Fruit fly (Drosophila melanogaster) whole organism, wandering third instar larva: ENCODE measurements around the gene Akap200.

Experiments used
- Abd-B ChIP-seq: fragments of >200 bp; optimal IDR thresholded peaks from 2 replicates; lab custom pipeline; 2017; ENCODE audit warnings: missing biosample characterization, missing genetic modification characterization
- CG32264 ChIP-seq: fragments of 200-800 bp; sonication (Bioruptor generic); optimal IDR thresholded peaks from 2 replicates; lab custom pipeline; 2016; ENCODE audit warnings: missing biosample characterization, missing genetic modification characterization
- CG9705 ChIP-seq: fragments of 200-800 bp; sonication (Bioruptor generic); optimal IDR thresholded peaks from 2 replicates; lab custom pipeline; 2018; ENCODE audit warnings: missing biosample characterization, mild to moderate bottlenecking, missing genetic modification characterization
- CrebA ChIP-seq: fragments of 200-800 bp; sonication (Bioruptor generic); optimal IDR thresholded peaks from 2 replicates; lab custom pipeline; 2016; ENCODE audit warnings: missing biosample characterization, mild to moderate bottlenecking, missing genetic modification characterization, borderline replicate concordance
- Dfd ChIP-seq: fragments of >200 bp; optimal IDR thresholded peaks from 2 replicates; lab custom pipeline; 2017; ENCODE audit warnings: missing biosample characterization, missing genetic modification characterization
- Dif ChIP-seq: fragments of 200-275, 200-300 bp; sonication (Bioruptor generic); optimal IDR thresholded peaks from 2 replicates; lab custom pipeline; 2018; ENCODE audit warnings: missing biosample characterization, missing genetic modification characterization; ENCODE audit not compliant: partially characterized antibody
- GATAd ChIP-seq: sonication (Bioruptor generic); optimal IDR thresholded peaks from 2 replicates; lab custom pipeline; 2016; ENCODE audit warnings: missing biosample characterization, missing genetic modification characterization
- HLH106 ChIP-seq: fragments of 200-800 bp; optimal IDR thresholded peaks from 3 replicates; lab custom pipeline; 2019; ENCODE audit warnings: missing biosample characterization, mild to moderate bottlenecking, missing genetic modification characterization, moderate library complexity
- Hnf4 ChIP-seq: fragments of 200-800 bp; sonication (Bioruptor generic); optimal IDR thresholded peaks from 2 replicates; lab custom pipeline; 2016; ENCODE audit warnings: missing biosample characterization, mild to moderate bottlenecking, missing genetic modification characterization
- Hr78 ChIP-seq: fragments of >200 bp; optimal IDR thresholded peaks from 2 replicates; lab custom pipeline; 2017; ENCODE audit warnings: missing biosample characterization, missing genetic modification characterization
- Hr83 ChIP-seq: fragments of 200-300 bp; sonication (Bioruptor generic); optimal IDR thresholded peaks from 2 replicates; lab custom pipeline; 2016; ENCODE audit warnings: missing biosample characterization, mild to moderate bottlenecking, missing genetic modification characterization, moderate library complexity; ENCODE audit not compliant: poor library complexity, severe bottlenecking
- Jra ChIP-seq: sonication (Bioruptor generic); optimal IDR thresholded peaks from 2 replicates; lab custom pipeline; 2016; ENCODE audit warnings: missing biosample characterization, missing genetic modification characterization
- Mio ChIP-seq: sonication (Bioruptor generic); optimal IDR thresholded peaks from 2 replicates; lab custom pipeline; 2016; ENCODE audit warnings: missing biosample characterization, missing genetic modification characterization
- N ChIP-seq: fragments of >200 bp; optimal IDR thresholded peaks from 2 replicates; lab custom pipeline; 2018; ENCODE audit warnings: missing biosample characterization, missing external identifiers, missing genetic modification characterization
- OdsH ChIP-seq: fragments of 200-800 bp; sonication (Bioruptor generic); optimal IDR thresholded peaks from 2 replicates; lab custom pipeline; 2016; ENCODE audit warnings: missing biosample characterization, mild to moderate bottlenecking, missing genetic modification characterization
- Rel ChIP-seq, 2 experiments: fragments of 200-800 bp; sonication (Bioruptor generic) in 1 of 2; optimal IDR thresholded peaks; 2 replicates in 1 of 2; 3 replicates in 1 of 2; lab custom pipeline; 2016 to 2019; ENCODE audit warnings: mild to moderate bottlenecking in 2 of 2, missing biosample characterization in 2 of 2, missing genetic modification characterization in 2 of 2, moderate library complexity in 1 of 2
- Sp1 ChIP-seq: fragments of 200-800 bp; sonication (Bioruptor generic); optimal IDR thresholded peaks from 3 replicates; lab custom pipeline; 2019; ENCODE audit warnings: missing biosample characterization, mild to moderate bottlenecking, missing genetic modification characterization, moderate library complexity
- Vsx2 ChIP-seq: fragments of 200-300, 225-300 bp; sonication (Bioruptor generic); optimal IDR thresholded peaks from 2 replicates; lab custom pipeline; 2018; ENCODE audit warnings: missing biosample characterization, missing genetic modification characterization; ENCODE audit not compliant: partially characterized antibody
- br ChIP-seq: fragments of 200-800 bp; sonication (Bioruptor generic); optimal IDR thresholded peaks from 2 replicates; lab custom pipeline; 2016; ENCODE audit warnings: missing biosample characterization, missing genetic modification characterization
- brk ChIP-seq: fragments of 200-800 bp; sonication (Bioruptor generic); optimal IDR thresholded peaks from 2 replicates; lab custom pipeline; 2016; ENCODE audit warnings: missing biosample characterization, mild to moderate bottlenecking, missing genetic modification characterization
- dl ChIP-seq, 2 experiments: fragments of 175-275, 200-275 bp in 1 of 2; fragments of 200-275 bp in 1 of 2; sonication (Bioruptor generic); optimal IDR thresholded peaks; lab custom pipeline; 2018; ENCODE audit warnings: mild to moderate bottlenecking in 2 of 2, missing biosample characterization in 2 of 2, missing genetic modification characterization in 2 of 2, moderate library complexity in 2 of 2; ENCODE audit not compliant: partially characterized antibody in 2 of 2, insufficient read depth in 1 of 2
- dmrt93B ChIP-seq: fragments of 200-800 bp; sonication (Bioruptor generic); optimal IDR thresholded peaks from 2 replicates; lab custom pipeline; 2018; ENCODE audit warnings: missing biosample characterization, mild to moderate bottlenecking, missing genetic modification characterization
- dsf ChIP-seq: sonication (Bioruptor generic); optimal IDR thresholded peaks from 2 replicates; lab custom pipeline; 2016; ENCODE audit warnings: missing biosample characterization, missing genetic modification characterization, borderline replicate concordance
- ey ChIP-seq: fragments of 200-800 bp; sonication (Bioruptor generic); optimal IDR thresholded peaks from 2 replicates; lab custom pipeline; 2016; ENCODE audit warnings: missing biosample characterization, missing genetic modification characterization
- foxo ChIP-seq, 2 experiments: fragments of 200-800 bp; sonication (Bioruptor generic); optimal IDR thresholded peaks; 2 replicates in 1 of 2; 3 replicates in 1 of 2; lab custom pipeline; 2016 to 2017; ENCODE audit warnings: missing biosample characterization in 2 of 2, missing genetic modification characterization in 2 of 2
- fru ChIP-seq: fragments of 200-800 bp; sonication (Bioruptor generic); optimal IDR thresholded peaks from 3 replicates; lab custom pipeline; 2016; ENCODE audit warnings: missing biosample characterization, mild to moderate bottlenecking, missing genetic modification characterization
- h ChIP-seq: fragments of 200-800 bp; sonication (Bioruptor generic); optimal IDR thresholded peaks from 3 replicates; lab custom pipeline; 2016; ENCODE audit warnings: missing biosample characterization, mild to moderate bottlenecking, missing genetic modification characterization
- jim ChIP-seq: fragments of 175-275, 200-325 bp; sonication (Bioruptor generic); optimal IDR thresholded peaks from 2 replicates; lab custom pipeline; 2016; ENCODE audit warnings: missing biosample characterization, mild to moderate bottlenecking, missing genetic modification characterization
- lola ChIP-seq: fragments of >200 bp; optimal IDR thresholded peaks from 2 replicates; lab custom pipeline; 2017; ENCODE audit warnings: missing biosample characterization, missing genetic modification characterization
- pan ChIP-seq: fragments of >200 bp; optimal IDR thresholded peaks from 2 replicates; lab custom pipeline; 2017
- psq ChIP-seq: fragments of 200-800 bp; sonication (Bioruptor generic); optimal IDR thresholded peaks from 3 replicates; lab custom pipeline; 2017; ENCODE audit warnings: missing biosample characterization, mild to moderate bottlenecking, missing genetic modification characterization, moderate library complexity
- rgr ChIP-seq: fragments of 200-800 bp; sonication (Bioruptor generic); optimal IDR thresholded peaks from 3 replicates; lab custom pipeline; 2016; ENCODE audit warnings: missing biosample characterization, mild to moderate bottlenecking, missing genetic modification characterization
- sage ChIP-seq: fragments of 200-800 bp; sonication (Bioruptor generic); optimal IDR thresholded peaks from 2 replicates; lab custom pipeline; 2016; ENCODE audit warnings: missing biosample characterization, mild to moderate bottlenecking, missing genetic modification characterization
- sv ChIP-seq: fragments of 200-800 bp; sonication (Bioruptor generic); optimal IDR thresholded peaks from 3 replicates; lab custom pipeline; 2016; ENCODE audit warnings: missing biosample characterization, missing genetic modification characterization
- tai ChIP-seq: sonication (Bioruptor generic); optimal IDR thresholded peaks from 2 replicates; lab custom pipeline; 2016; ENCODE audit warnings: missing biosample characterization, missing genetic modification characterization
- usp ChIP-seq: fragments of >200 bp; optimal IDR thresholded peaks from 2 replicates; lab custom pipeline; 2017; ENCODE audit warnings: missing biosample characterization, missing genetic modification characterization
- woc ChIP-seq: sonication (Bioruptor generic); optimal IDR thresholded peaks from 2 replicates; lab custom pipeline; 2016; ENCODE audit warnings: missing biosample characterization, mild to moderate bottlenecking, missing genetic modification characterization

The Akap200 gene

dm6 chr2L:8403286-8404270 lies 11.9 kb upstream of the Akap200 start, which contains the start of gene emb (continued):
- no peak for TF ChIP-seq Rel (GFP tag; optimal IDR thresholded peaks at IDR 0.05; lab: Kevin White, UChicago)
- TF ChIP-seq Rel (tag; optimal IDR thresholded peaks at IDR 0.05; lab: Kevin White, UChicago) = peak; percentile 49
- peak; percentile 40 for TF ChIP-seq Jra (GFP tag; lab: Kevin White, UChicago)
- TF ChIP-seq woc = peak; percentile 54
- peak; percentile 6 for TF ChIP-seq dsf (GFP tag; lab: Kevin White, UChicago)

- peak; percentile 31 for TF ChIP-seq fru (GFP tag; lab: Kevin White, UChicago)
- TF ChIP-seq Mio (GFP tag; lab: Kevin White, UChicago) = no peak
- no peak for TF ChIP-seq lola
- no peak for TF ChIP-seq N
- no peak for TF ChIP-seq Dfd
- TF ChIP-seq Vsx2 (GFP tag; lab: Kevin White, UChicago) = peak; percentile 65
- no peak for TF ChIP-seq h (GFP tag; lab: Kevin White, UChicago)
- TF ChIP-seq Sp1 (GFP tag; lab: Kevin White, UChicago) = peak; percentile 36
- no peak for TF ChIP-seq HLH106 (tag; lab: Kevin White, UChicago)
- TF ChIP-seq GATAd (GFP tag; lab: Kevin White, UChicago) = no peak
- TF ChIP-seq CrebA = no peak
- TF ChIP-seq ey = peak; percentile 24
- TF ChIP-seq foxo (GFP tag; optimal IDR thresholded peaks at IDR 0.05; lab: Kevin White, UChicago) = no peak
- TF ChIP-seq Hnf4 (GFP tag; lab: Kevin White, UChicago) = no peak
- no peak for TF ChIP-seq CG32264 (GFP tag; lab: Kevin White, UChicago)
- no peak for TF ChIP-seq sv (GFP tag; lab: Kevin White, UChicago)
- peak; percentile 64 for TF ChIP-seq Hr83 (GFP tag; lab: Kevin White, UChicago)
- no peak for TF ChIP-seq sage (GFP tag; lab: Kevin White, UChicago)
- peak; percentile 81 for TF ChIP-seq Dif (GFP tag; lab: Kevin White, UChicago)
- TF ChIP-seq dl (GFP tag; optimal IDR thresholded peaks at IDR 0.05; lab: Kevin White, UChicago; ENCODE audit: insufficient read depth in 1 of 2, partially characterized antibody in 2 of 2) = peak in 1 of 2 experiments; percentile 61
Observed at dm6 chr2L:8411530-8411929, 4.0 kb upstream of the Akap200 start, which contains the start of gene Naglu. Gene Naglu (minus strand): TSS chr2L:8411868.

- TF ChIP-seq fru (GFP tag; lab: Kevin White, UChicago) (peak; percentile 84), foxo (GFP tag; optimal IDR thresholded peaks at IDR 0.05; lab: Kevin White, UChicago) (peak in 1 of 2 experiments; percentile 84), Abd-B (no peak), sv (GFP tag; lab: Kevin White, UChicago) (no peak), Dfd (no peak), dmrt93B (GFP tag; lab: Kevin White, UChicago) (peak; percentile 35), Hr83 (GFP tag; lab: Kevin White, UChicago) (no peak), Vsx2 (GFP tag; lab: Kevin White, UChicago) (peak; percentile 14), ey (peak; percentile 81), CrebA (no peak), brk (GFP tag; lab: Kevin White, UChicago) (peak; percentile 37), woc (peak; percentile 64), CG32264 (GFP tag; lab: Kevin White, UChicago) (peak; percentile 1), N (no peak), Sp1 (GFP tag; lab: Kevin White, UChicago) (peak; percentile 67), HLH106 (tag; lab: Kevin White, UChicago) (peak; percentile 59), rgr (GFP tag; lab: Kevin White, UChicago) (peak; percentile 71), Hr78 (no peak), jim (GFP tag; lab: Kevin White, UChicago) (no peak), OdsH (GFP tag; lab: Kevin White, UChicago) (peak; percentile 49), tai (GFP tag; lab: Kevin White, UChicago) (no peak), Hnf4 (GFP tag; lab: Kevin White, UChicago) (peak; percentile 79), h (GFP tag; lab: Kevin White, UChicago) (peak; percentile 81), Jra (GFP tag; lab: Kevin White, UChicago) (peak; percentile 60), psq (GFP tag; lab: Kevin White, UChicago) (peak; percentile 100), sage (GFP tag; lab: Kevin White, UChicago) (peak; percentile 48), CG9705 (GFP tag; lab: Kevin White, UChicago) (peak; percentile 36), pan (lab: Kevin White, UChicago) (no peak), Dif (GFP tag; lab: Kevin White, UChicago) (peak; percentile 77), dsf (GFP tag; lab: Kevin White, UChicago) (no peak), dl (GFP tag; optimal IDR thresholded peaks at IDR 0.05; lab: Kevin White, UChicago; ENCODE audit: insufficient read depth in 1 of 2, partially characterized antibody in 2 of 2) (peak; percentile 83 to 87), Mio (GFP tag; lab: Kevin White, UChicago) (no peak), usp (GFP tag; lab: Kevin White, UChicago) (no peak), lola (no peak), br (GFP tag; lab: Kevin White, UChicago) (peak; percentile 73), GATAd (GFP tag; lab: Kevin White, UChicago) (no peak)
Observed at dm6 chr2L:8416350-8417046, 1.0 kb downstream of the Akap200 start.
